Worm (Caenorhabditis elegans): ENCODE measurements around the gene C30G7.2.

Gene C30G7.2

DNA sequence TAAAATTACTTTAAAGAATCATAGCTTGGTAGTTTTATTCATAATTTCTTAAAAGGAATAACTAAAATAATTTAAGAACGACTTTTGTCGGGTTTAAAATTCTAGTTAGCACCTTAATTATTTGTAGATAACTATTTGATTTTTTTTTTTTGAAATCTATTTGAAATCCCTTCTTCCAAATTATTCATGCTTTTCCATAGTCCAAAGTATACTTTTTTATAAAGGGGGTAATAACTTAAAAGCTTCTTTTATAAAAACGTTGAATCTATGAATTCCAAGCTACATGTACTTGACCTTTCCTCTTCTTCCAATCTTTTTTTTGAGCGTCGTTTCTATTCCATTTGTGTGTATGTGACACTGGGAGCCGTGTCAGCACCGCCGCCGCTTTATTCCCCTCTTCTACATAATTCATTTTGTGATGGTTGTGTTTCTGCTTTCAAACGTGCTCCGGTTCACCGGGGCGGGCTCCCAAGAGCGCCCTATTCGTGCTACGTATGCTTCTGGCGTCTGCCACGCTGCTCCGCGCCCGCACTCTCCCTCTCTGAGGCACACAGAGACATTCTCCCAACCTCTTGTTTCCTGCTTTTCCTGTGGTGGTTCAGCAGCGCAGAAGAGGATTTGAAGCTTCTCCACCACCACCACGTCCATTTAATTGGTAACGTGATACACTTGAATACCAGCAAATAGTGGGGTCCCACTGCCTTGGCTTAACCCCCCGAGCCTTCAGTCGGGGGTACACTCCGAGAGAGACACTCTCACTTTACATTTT lies 3.1 kb upstream of the C30G7.2 start:
- TF ChIP-seq nhr-77 (tag; optimal IDR thresholded peaks at IDR 0.05) (no peak), zag-1 (tag; optimal IDR thresholded peaks at IDR 0.05) (no peak), ama-1 (optimal IDR thresholded peaks at IDR 0.05) (no peak), nhr-11 (tag; optimal IDR thresholded peaks at IDR 0.05) (no peak), elt-1 (tag; optimal IDR thresholded peaks at IDR 0.05) (no peak), sma-3 (GFP tag; optimal IDR thresholded peaks at IDR 0.05) (no peak), ztf-4 (tag; optimal IDR thresholded peaks at IDR 0.05) (no peak), unc-55 (GFP tag; optimal IDR thresholded peaks at IDR 0.05) (no peak), nhr-6 (tag; optimal IDR thresholded peaks at IDR 0.05) (no peak), C34F6.9 (tag; optimal IDR thresholded peaks at IDR 0.05) (no peak), ceh-82 (tag; optimal IDR thresholded peaks at IDR 0.05) (no peak), mbf-1 (tag; optimal IDR thresholded peaks at IDR 0.05) (no peak)

DNA sequence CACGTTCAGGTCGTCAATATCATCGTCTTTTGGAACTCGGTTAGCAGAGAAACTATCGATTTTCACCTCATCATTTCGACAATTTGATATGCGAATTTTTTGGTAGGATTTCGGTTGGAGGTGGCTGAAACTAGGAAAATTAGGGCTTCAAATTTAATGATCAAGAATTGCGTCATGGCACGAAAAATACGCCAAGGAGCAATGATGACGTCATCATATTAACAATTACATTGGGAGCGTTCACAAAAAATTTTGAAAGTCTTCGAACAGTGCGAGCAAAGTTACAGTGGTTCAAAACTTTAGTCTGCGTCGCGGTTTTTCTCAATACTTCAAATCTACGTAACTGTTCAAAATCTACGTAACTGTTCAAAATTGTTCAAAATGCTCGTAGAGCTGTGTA lies 6.2 kb downstream of the C30G7.2 start:
- no peak for TF ChIP-seq nhr-21 (tag; optimal IDR thresholded peaks at IDR 0.05)

DNA sequence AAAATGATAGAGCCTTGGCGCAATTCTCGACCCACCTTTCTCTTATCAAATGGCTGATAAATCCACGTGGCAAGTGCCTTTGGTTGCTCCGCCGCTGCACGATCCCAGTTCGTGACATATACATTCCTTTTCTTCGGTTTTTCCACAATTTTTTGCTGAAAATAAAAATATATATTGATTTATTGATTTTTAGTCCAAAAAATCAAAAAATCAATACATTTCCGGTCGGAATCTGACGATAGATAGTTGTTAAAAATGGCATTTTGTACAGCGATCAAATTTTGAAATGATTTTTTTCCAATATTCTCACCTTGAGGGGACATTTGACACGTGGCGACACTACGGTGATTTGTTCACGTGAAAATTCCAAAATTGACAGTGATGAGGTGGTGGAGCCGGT lies 7.1 kb downstream of the C30G7.2 start:
- TF ChIP-seq blmp-1 (tag; optimal IDR thresholded peaks at IDR 0.05; ENCODE audit: insufficient read depth) = no peak
- no peak for TF ChIP-seq skn-1 (tag; optimal IDR thresholded peaks at IDR 0.05)
- TF ChIP-seq nhr-21 (tag; optimal IDR thresholded peaks at IDR 0.05) = no peak
- TF ChIP-seq snpc-4 (tag; optimal IDR thresholded peaks at IDR 0.05) = no peak
- TF ChIP-seq alr-1 (tag; optimal IDR thresholded peaks at IDR 0.05) = no peak
- TF ChIP-seq gmeb-1 (tag; optimal IDR thresholded peaks at IDR 0.05) = no peak
- no peak for TF ChIP-seq ZK546.5 (tag; optimal IDR thresholded peaks at IDR 0.05)
- TF ChIP-seq mdl-1 (tag; optimal IDR thresholded peaks at IDR 0.05) = no peak
- no peak for TF ChIP-seq nhr-23 (tag; optimal IDR thresholded peaks at IDR 0.05)
- TF ChIP-seq crh-2 (tag; optimal IDR thresholded peaks at IDR 0.05) = no peak
- TF ChIP-seq mbf-1 (tag; optimal IDR thresholded peaks at IDR 0.05) = no peak
- TF ChIP-seq ztf-1 (GFP tag; conservative IDR thresholded peaks at IDR 0.05) = no peak

DNA sequence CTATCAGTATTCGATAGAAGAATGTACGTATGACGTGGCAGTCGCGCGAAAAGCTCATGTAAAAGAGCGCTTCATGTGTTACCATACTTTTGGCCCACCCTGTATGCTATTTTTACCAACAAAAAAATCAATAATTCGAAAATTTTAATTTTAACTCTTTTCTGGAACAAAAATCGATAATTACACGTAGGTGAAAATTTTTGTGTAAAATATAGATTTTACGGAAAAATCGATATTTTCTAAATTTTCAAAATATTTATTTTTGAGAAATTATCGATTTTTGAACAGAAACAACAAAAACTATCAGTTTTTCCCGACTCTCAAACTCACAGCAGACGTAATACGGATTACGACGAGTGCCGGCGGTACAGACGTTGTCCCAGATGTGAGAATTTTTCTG lies 8.4 kb downstream of the C30G7.2 start:
- TF ChIP-seq ztf-11 (tag; optimal IDR thresholded peaks at IDR 0.05) (no peak), sma-3 (GFP tag; optimal IDR thresholded peaks at IDR 0.05) (no peak), R02D3.7 (tag; optimal IDR thresholded peaks at IDR 0.05) (no peak), nhr-21 (tag; optimal IDR thresholded peaks at IDR 0.05) (no peak), F13H6.1 (tag; optimal IDR thresholded peaks at IDR 0.05) (no peak), ceh-16 (tag; optimal IDR thresholded peaks at IDR 0.05) (no peak), lin-39 (tag; optimal IDR thresholded peaks at IDR 0.05) (no peak), nhr-77 (tag; optimal IDR thresholded peaks at IDR 0.05) (no peak), lin-11 (tag; optimal IDR thresholded peaks at IDR 0.05) (no peak), mab-5 (tag; optimal IDR thresholded peaks at IDR 0.05) (no peak), zag-1 (tag; optimal IDR thresholded peaks at IDR 0.05) (no peak), lsy-2 (tag; optimal IDR thresholded peaks at IDR 0.05) (no peak), mdl-1 (tag; optimal IDR thresholded peaks at IDR 0.05) (no peak), peb-1 (tag; optimal IDR thresholded peaks at IDR 0.05) (no peak), aly-2 (tag; optimal IDR thresholded peaks at IDR 0.05) (no peak)

DNA sequence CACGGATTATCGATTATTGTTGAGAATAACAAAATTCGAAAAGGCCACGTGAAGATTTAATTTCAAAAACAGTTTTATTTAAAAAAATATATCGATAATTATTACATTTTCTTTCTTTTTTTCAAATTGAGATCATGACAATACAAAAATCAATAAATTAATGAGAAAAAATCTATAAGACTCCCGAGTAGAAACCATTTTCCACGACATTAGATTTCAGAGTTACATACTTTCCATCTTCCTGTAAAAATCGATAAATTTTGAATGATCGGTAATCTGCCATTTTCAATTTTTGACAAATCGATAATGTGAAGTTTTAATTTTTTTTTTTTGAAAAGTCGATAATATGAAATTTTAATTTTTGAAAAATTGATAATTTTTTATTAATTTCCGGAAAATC lies 9.0 kb downstream of the C30G7.2 start, which contains the start of gene C30G7.3:
TSS of gene C30G7.3 (minus strand) at position 8 of the 400 bp plus-strand sequence.
- TF ChIP-seq lsy-2 (tag; optimal IDR thresholded peaks at IDR 0.05) (no peak), ama-1 (optimal IDR thresholded peaks at IDR 0.05) (no peak), gmeb-1 (tag; optimal IDR thresholded peaks at IDR 0.05) (no peak), nhr-6 (tag; optimal IDR thresholded peaks at IDR 0.05) (no peak), lin-39 (tag; optimal IDR thresholded peaks at IDR 0.05) (no peak), dmd-4 (tag; optimal IDR thresholded peaks at IDR 0.05) (no peak), nhr-23 (tag; optimal IDR thresholded peaks at IDR 0.05) (no peak), aly-2 (tag; optimal IDR thresholded peaks at IDR 0.05) (no peak), nhr-11 (tag; optimal IDR thresholded peaks at IDR 0.05) (no peak), ztf-11 (tag; optimal IDR thresholded peaks at IDR 0.05) (no peak), unc-62 (GFP tag; optimal IDR thresholded peaks at IDR 0.05) (no peak)
